Worm (Caenorhabditis elegans): Measurements from ENCODE around the gene tbx-35.

ce11 chrII:5511417-5512353, 13.5 kb downstream of the tbx-35 start:
- TF ChIP-seq nhr-23 (tag; optimal IDR thresholded peaks at IDR 0.05): no peak
- no peak for TF ChIP-seq egl-27 (tag; optimal IDR thresholded peaks at IDR 0.05)
- TF ChIP-seq unc-62 (GFP tag; optimal IDR thresholded peaks at IDR 0.05): no peak
- TF ChIP-seq nhr-11 (tag; optimal IDR thresholded peaks at IDR 0.05): no peak
- no peak for TF ChIP-seq nhr-12 (tag; optimal IDR thresholded peaks at IDR 0.05)
- no peak for TF ChIP-seq nhr-237 (tag; optimal IDR thresholded peaks at IDR 0.05)
